Worm (Caenorhabditis elegans): ENCODE results near the gene T07D1.3.
A peak's percentile ranks its signal among the peaks of the same experiment; 100 is the strongest.

T07D1.3 gene

ce11 chrX:2443304-2443703 is at the start of gene T07D1.3:
T07D1.3 (minus strand) TSS chrX:2443404.
- TF ChIP-seq nhr-84 (tag; optimal IDR thresholded peaks at IDR 0.05) (no peak), tlp-1 (tag; optimal IDR thresholded peaks at IDR 0.05) (no peak), pax-3 (tag; optimal IDR thresholded peaks at IDR 0.05) (no peak), ceh-88 (GFP tag; IDR thresholded peaks at IDR 0.05) (no peak), nhr-237 (tag; optimal IDR thresholded peaks at IDR 0.05) (no peak), skn-1 (tag; optimal IDR thresholded peaks at IDR 0.05) (no peak), lin-15B (tag; optimal IDR thresholded peaks at IDR 0.05) (no peak), fos-1 (tag; optimal IDR thresholded peaks at IDR 0.05) (no peak), fkh-4 (tag; optimal IDR thresholded peaks at IDR 0.05; ENCODE audit: borderline replicate concordance) (no peak), efl-1 (optimal IDR thresholded peaks at IDR 0.05) (no peak), efl-1 (GFP tag; optimal IDR thresholded peaks at IDR 0.05 in 1 of 2) (no peak), isw-1 (GFP tag; IDR thresholded peaks at IDR 0.05) (no peak), ceh-8 (GFP tag; optimal IDR thresholded peaks at IDR 0.05) (no peak), mab-9 (GFP tag; IDR thresholded peaks at IDR 0.05) (no peak), nhr-28 (tag; optimal IDR thresholded peaks at IDR 0.05) (no peak), nhr-85 (tag) (no peak), zag-1 (tag; optimal IDR thresholded peaks at IDR 0.05) (no peak), hlh-17 (GFP tag; optimal IDR thresholded peaks at IDR 0.05; ENCODE audit: borderline replicate concordance) (no peak)

ce11 chrX:2488526-2489098 is 45.4 kb upstream of the T07D1.3 start, which contains the start of gene hid-1:
hid-1 (plus strand) TSS chrX:2489048.
- TF ChIP-seq nhr-85 (tag) (peak; percentile 49), lin-14 (GFP tag; optimal IDR thresholded peaks at IDR 0.05) (peak; percentile 83), skn-1 (tag; optimal IDR thresholded peaks at IDR 0.05) (peak; percentile 30), ces-1 (GFP tag; optimal IDR thresholded peaks at IDR 0.05) (peak; percentile 8), lin-35 (GFP tag; optimal IDR thresholded peaks at IDR 0.05) (no peak), Y116A8C.19 (tag; optimal IDR thresholded peaks at IDR 0.05; ENCODE audit: borderline replicate concordance) (no peak), lir-3 (tag; optimal IDR thresholded peaks at IDR 0.05; ENCODE audit: poor library complexity) (no peak), ztf-11 (tag; optimal IDR thresholded peaks at IDR 0.05) (peak in 1 of 2 experiments; percentile 46), nhr-71 (tag; optimal IDR thresholded peaks at IDR 0.05) (peak; percentile 30), unc-86 (tag; optimal IDR thresholded peaks at IDR 0.05) (peak; percentile 51), snu-23 (GFP tag; optimal IDR thresholded peaks at IDR 0.05) (peak; percentile 10), nhr-47 (tag; optimal IDR thresholded peaks at IDR 0.05) (peak; percentile 29), nhr-77 (tag; optimal IDR thresholded peaks at IDR 0.05) (no peak), xbp-1 (tag; optimal IDR thresholded peaks at IDR 0.05) (peak; percentile 4), tbx-2 (tag; optimal IDR thresholded peaks at IDR 0.05) (peak; percentile 9), fkh-4 (tag; optimal IDR thresholded peaks at IDR 0.05; ENCODE audit: borderline replicate concordance) (no peak), egl-13 (tag; optimal IDR thresholded peaks at IDR 0.05) (peak; percentile 57), ceh-82 (tag; optimal IDR thresholded peaks at IDR 0.05) (peak in 1 of 3 experiments; percentile 53), lsy-2 (tag; optimal IDR thresholded peaks at IDR 0.05) (peak in 1 of 2 experiments; percentile 11), rnt-1 (tag; optimal IDR thresholded peaks at IDR 0.05) (peak; percentile 38), aha-1 (tag; optimal IDR thresholded peaks at IDR 0.05) (no peak), fkh-10 (GFP tag; optimal IDR thresholded peaks at IDR 0.05) (peak; percentile 11), swsn-7 (tag; optimal IDR thresholded peaks at IDR 0.05) (peak; percentile 13), lin-15B (tag; optimal IDR thresholded peaks at IDR 0.05) (no peak)

- TF ChIP-seq elt-3 (tag; optimal IDR thresholded peaks at IDR 0.05): peak in 1 of 6 experiments; percentile 9
- peak; percentile 95 for TF ChIP-seq blmp-1 (tag; optimal IDR thresholded peaks at IDR 0.05)
- no peak for TF ChIP-seq rnt-1 (tag; optimal IDR thresholded peaks at IDR 0.05)
Observed at ce11 chrX:2483078-2483477, 39.9 kb upstream of the T07D1.3 start, which contains the start of gene K02E10.4. K02E10.4 (plus strand) TSS chrX:2483263.
